Worm (Caenorhabditis elegans) whole organism, L1 larva: Measurements from ENCODE around the gene ubc-19.
A peak's percentile ranks its signal among the peaks of the same experiment; 100 is the strongest.

ENCODE experiments used
- C04F5.9 ChIP-seq: sonication (generic microtip); optimal IDR thresholded peaks from 2 replicates; lab custom pipeline; 2016; ENCODE audit warnings: missing genetic modification characterization, missing compliant biosample characterization
- C16A3.4 ChIP-seq: fragments of 150-350 bp; optimal IDR thresholded peaks from 2 replicates; lab custom pipeline; 2014; ENCODE audit warnings: missing biosample characterization, missing genetic modification characterization
- aha-1 ChIP-seq: fragments of 150-350 bp; optimal IDR thresholded peaks from 2 replicates; lab custom pipeline; 2014; ENCODE audit warnings: missing biosample characterization, missing genetic modification characterization
- alr-1 ChIP-seq: fragments of 200-800 bp; sonication (Bioruptor generic); optimal IDR thresholded peaks from 2 replicates; lab custom pipeline; 2018; ENCODE audit warnings: borderline replicate concordance, mild to moderate bottlenecking, missing genetic modification characterization, missing compliant biosample characterization
- aly-2 ChIP-seq: fragments of 150-350 bp; optimal IDR thresholded peaks from 2 replicates; lab custom pipeline; 2014; ENCODE audit warnings: missing biosample characterization, missing genetic modification characterization
- ceh-63 ChIP-seq: fragments of 200-800 bp; sonication (Bioruptor generic); optimal IDR thresholded peaks from 2 replicates; lab custom pipeline; 2018; ENCODE audit warnings: mild to moderate bottlenecking, missing genetic modification characterization, missing compliant biosample characterization
- ceh-8 ChIP-seq: fragments of 200-800 bp; sonication (Bioruptor generic); optimal IDR thresholded peaks from 2 replicates; lab custom pipeline; 2018; ENCODE audit warnings: mild to moderate bottlenecking, missing genetic modification characterization, moderate library complexity, missing compliant biosample characterization
- dpl-1 ChIP-seq, 3 experiments: fragments of 150-350 bp in 2 of 3; sonication (generic microtip) in 1 of 3; optimal IDR thresholded peaks; 2 replicates each; lab custom pipeline; 2014 to 2017; ENCODE audit warnings: missing biosample characterization in 3 of 3, missing genetic modification characterization in 3 of 3, missing genetic modification reagents in 3 of 3
- dsc-1 ChIP-seq: sonication (generic microtip); optimal IDR thresholded peaks from 2 replicates; lab custom pipeline; 2016; ENCODE audit warnings: mild to moderate bottlenecking, missing genetic modification characterization, missing compliant biosample characterization
- efl-3 ChIP-seq: fragments of 200-800 bp; sonication (Bioruptor generic); optimal IDR thresholded peaks from 2 replicates; lab custom pipeline; 2018; ENCODE audit warnings: mild to moderate bottlenecking, missing genetic modification characterization, missing compliant biosample characterization
- egl-13 ChIP-seq: sonication (generic microtip); optimal IDR thresholded peaks from 2 replicates; lab custom pipeline; 2016; ENCODE audit warnings: missing genotype, missing genetic modification reagents, missing genetic modification characterization, missing compliant biosample characterization
- fkh-4 ChIP-seq: sonication (generic microtip); optimal IDR thresholded peaks from 2 replicates; lab custom pipeline; 2016; ENCODE audit warnings: missing compliant biosample characterization, missing genetic modification characterization, borderline replicate concordance
- hlh-17 ChIP-seq: fragments of 200-800 bp; sonication (Bioruptor generic); optimal IDR thresholded peaks from 2 replicates; lab custom pipeline; 2018; ENCODE audit warnings: missing genetic modification characterization, mild to moderate bottlenecking, missing compliant biosample characterization, moderate library complexity, borderline replicate concordance
- hlh-4 ChIP-seq: sonication (generic microtip); optimal IDR thresholded peaks from 2 replicates; lab custom pipeline; 2016; ENCODE audit warnings: mild to moderate bottlenecking, missing genetic modification characterization, missing compliant biosample characterization
- hpl-2 ChIP-seq: fragments of 150-350 bp; optimal IDR thresholded peaks from 2 replicates; lab custom pipeline; 2014; ENCODE audit warnings: missing biosample characterization, missing genetic modification reagents, missing genetic modification characterization
- irx-1 ChIP-seq: sonication (generic microtip); optimal IDR thresholded peaks from 2 replicates; lab custom pipeline; 2016; ENCODE audit warnings: missing genetic modification characterization, missing compliant biosample characterization
- isw-1 ChIP-seq: fragments of 200-800 bp; sonication (Bioruptor generic); IDR thresholded peaks from 2 replicates; pipeline ENCODE4 v1.3.6; 2022; ENCODE audit warnings: missing genetic modification characterization, missing compliant biosample characterization
- lin-14 ChIP-seq: fragments of 200-800 bp; sonication (Bioruptor generic); optimal IDR thresholded peaks from 2 replicates; lab custom pipeline; 2018; ENCODE audit warnings: mild to moderate bottlenecking, missing genetic modification characterization, moderate library complexity, missing compliant biosample characterization
- lin-15B ChIP-seq: fragments of 150-350 bp; sonication (generic microtip); optimal IDR thresholded peaks from 3 replicates; lab custom pipeline; 2014; ENCODE audit warnings: missing biosample characterization, missing genetic modification characterization
- lin-35 ChIP-seq, 2 experiments: fragments of 150-350 bp; optimal IDR thresholded peaks; 2 replicates each; lab custom pipeline; 2014; ENCODE audit warnings: missing biosample characterization in 2 of 2, missing genetic modification characterization in 2 of 2, missing genetic modification reagents in 2 of 2
- lsy-2 ChIP-seq, 2 experiments: fragments of 150-350 bp; optimal IDR thresholded peaks; 2 replicates each; lab custom pipeline; 2014; ENCODE audit warnings: missing biosample characterization in 2 of 2, missing genetic modification characterization in 2 of 2
- mab-9 ChIP-seq: fragments of 200-800 bp; sonication (Bioruptor generic); IDR thresholded peaks from 2 replicates; pipeline ENCODE4 v1.3.6; 2022; ENCODE audit warnings: missing genetic modification reagents, missing genetic modification characterization, missing compliant biosample characterization
- mdl-1 ChIP-seq, 2 experiments: fragments of 150-350 bp; optimal IDR thresholded peaks; 2 replicates each; lab custom pipeline; 2014 to 2017; ENCODE audit warnings: missing biosample characterization in 2 of 2, missing genetic modification characterization in 2 of 2, inconsistent platforms in 1 of 2
- mep-1 ChIP-seq: fragments of 150-350 bp; optimal IDR thresholded peaks from 2 replicates; lab custom pipeline; 2014; ENCODE audit warnings: missing biosample characterization, missing genetic modification characterization
- nhr-12 ChIP-seq: sonication (generic microtip); optimal IDR thresholded peaks from 2 replicates; lab custom pipeline; 2017; ENCODE audit warnings: missing biosample characterization, missing genetic modification characterization
- nhr-20 ChIP-seq: sonication (generic microtip); optimal IDR thresholded peaks from 2 replicates; lab custom pipeline; 2016; ENCODE audit warnings: mild to moderate bottlenecking, missing genetic modification characterization, missing compliant biosample characterization
- nhr-28 ChIP-seq: fragments of 150-350 bp; optimal IDR thresholded peaks from 2 replicates; lab custom pipeline; 2014; ENCODE audit warnings: missing biosample characterization, missing genetic modification characterization
- nhr-71 ChIP-seq: sonication (generic microtip); optimal IDR thresholded peaks from 2 replicates; lab custom pipeline; 2016; ENCODE audit warnings: mild to moderate bottlenecking, missing genetic modification characterization, moderate library complexity, missing compliant biosample characterization
- nhr-85 ChIP-seq: sonication (generic microtip); peaks from one replicate; lab custom pipeline; 2016; ENCODE audit warnings: missing genetic modification characterization, inconsistent platforms, missing compliant biosample characterization
- pqm-1 ChIP-seq: sonication (generic microtip); optimal IDR thresholded peaks from 3 replicates; lab custom pipeline; 2017; ENCODE audit warnings: missing biosample characterization, missing genetic modification characterization
- rnt-1 ChIP-seq: sonication (generic microtip); optimal IDR thresholded peaks from 2 replicates; lab custom pipeline; 2016; ENCODE audit warnings: mild to moderate bottlenecking, missing genetic modification characterization, moderate library complexity, missing compliant biosample characterization
- skn-1 ChIP-seq: fragments of 150-350 bp; optimal IDR thresholded peaks from 2 replicates; lab custom pipeline; 2014; ENCODE audit warnings: missing biosample characterization, missing genetic modification characterization
- sup-37 ChIP-seq: fragments of 200-800 bp; sonication (Bioruptor generic); optimal IDR thresholded peaks from 2 replicates; lab custom pipeline; 2018; ENCODE audit warnings: mild to moderate bottlenecking, missing genetic modification characterization, missing compliant biosample characterization
- tlp-1 ChIP-seq: fragments of 150-350 bp; optimal IDR thresholded peaks from 2 replicates; lab custom pipeline; 2014; ENCODE audit warnings: missing biosample characterization, missing genetic modification characterization
- unc-130 ChIP-seq: fragments of 150-350 bp; optimal IDR thresholded peaks from 2 replicates; lab custom pipeline; 2017; ENCODE audit warnings: missing biosample characterization, missing genetic modification characterization, inconsistent platforms
- vab-15 ChIP-seq: sonication (generic microtip); optimal IDR thresholded peaks from 2 replicates; lab custom pipeline; 2017; ENCODE audit warnings: missing genotype, mild to moderate bottlenecking, missing genetic modification characterization, missing compliant biosample characterization
- xbp-1 ChIP-seq: sonication (generic microtip); optimal IDR thresholded peaks from 2 replicates; lab custom pipeline; 2016; ENCODE audit warnings: missing genetic modification characterization, missing compliant biosample characterization
- zag-1 ChIP-seq: fragments of 150-350 bp; optimal IDR thresholded peaks from 2 replicates; lab custom pipeline; 2014; ENCODE audit warnings: missing biosample characterization, missing genetic modification characterization
- zip-4 ChIP-seq: fragments of 200-800 bp; sonication (Bioruptor generic); optimal IDR thresholded peaks from 2 replicates; lab custom pipeline; 2018; ENCODE audit warnings: mild to moderate bottlenecking, missing genetic modification characterization, moderate library complexity, missing compliant biosample characterization
- ztf-11 ChIP-seq, 2 experiments: sonication (generic microtip); optimal IDR thresholded peaks; 2 replicates each; lab custom pipeline; 2016 to 2017; ENCODE audit warnings: missing genetic modification characterization in 2 of 2, missing biosample characterization in 1 of 2, missing compliant biosample characterization in 1 of 2
- ztf-4 ChIP-seq: fragments of 150-350 bp; optimal IDR thresholded peaks from 2 replicates; lab custom pipeline; 2014; ENCODE audit warnings: missing biosample characterization, missing genetic modification characterization

The ubc-19 gene

DNA sequence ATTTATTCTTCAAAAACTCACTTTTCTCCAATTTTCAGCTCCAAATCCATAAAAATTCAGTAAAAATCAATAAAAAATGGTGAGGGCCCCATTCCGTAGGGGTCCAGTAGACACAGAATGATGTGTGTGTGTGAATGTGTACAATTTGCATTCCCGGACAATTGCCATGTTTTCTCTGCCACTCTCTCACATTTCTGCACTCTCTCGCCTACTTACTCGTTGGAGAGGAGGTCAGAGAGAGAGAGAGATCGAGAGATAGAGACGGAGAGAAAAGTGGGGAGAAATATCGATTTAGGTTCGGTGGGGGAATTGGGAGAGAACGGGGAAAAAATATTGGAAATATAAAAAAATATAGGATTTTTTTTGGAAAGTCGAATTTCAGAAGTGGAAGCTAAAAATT lies 34.0 kb upstream of the ubc-19 start (continued):
- TF ChIP-seq hlh-17 (GFP tag; lab: Kevin White, UChicago), result no peak
- no peak for TF ChIP-seq hlh-4 (tag; lab: Kevin White, UChicago)
- TF ChIP-seq zip-4 (GFP tag; lab: Kevin White, UChicago), result no peak
- TF ChIP-seq hpl-2 (GFP tag; lab: Kevin White, UChicago), result no peak
- TF ChIP-seq efl-3 (GFP tag; lab: Kevin White, UChicago), result no peak
- TF ChIP-seq ceh-8 (GFP tag; lab: Kevin White, UChicago), result no peak
- TF ChIP-seq egl-13 (tag; lab: Kevin White, UChicago), result no peak
- no peak for TF ChIP-seq nhr-12
- TF ChIP-seq mdl-1 (tag; optimal IDR thresholded peaks at IDR 0.05; lab: Kevin White, UChicago), result peak in 1 of 2 experiments; percentile 66
- TF ChIP-seq irx-1 (tag; lab: Kevin White, UChicago), result peak; percentile 76
- no peak for TF ChIP-seq rnt-1 (tag; lab: Kevin White, UChicago)
- TF ChIP-seq skn-1 (tag; lab: Kevin White, UChicago), result peak; percentile 64
- TF ChIP-seq C16A3.4 (tag; lab: Kevin White, UChicago), result peak; percentile 47
- TF ChIP-seq dpl-1 (GFP tag; optimal IDR thresholded peaks at IDR 0.05; lab: Kevin White, UChicago), result peak; percentile 66 to 78 (median 73)
- peak; percentile 90 to 92 for TF ChIP-seq lsy-2 (tag; optimal IDR thresholded peaks at IDR 0.05; lab: Kevin White, UChicago)
- TF ChIP-seq tlp-1, result no peak
- TF ChIP-seq unc-130 (tag; lab: Kevin White, UChicago), result no peak
- peak; percentile 96 for TF ChIP-seq mep-1 (tag; lab: Kevin White, UChicago)
- TF ChIP-seq ztf-4 (tag; lab: Kevin White, UChicago), result no peak
- no peak for TF ChIP-seq vab-15 (tag; lab: Kevin White, UChicago)
- peak; percentile 70 to 89 for TF ChIP-seq lin-35 (GFP tag; optimal IDR thresholded peaks at IDR 0.05; lab: Kevin White, UChicago)
- TF ChIP-seq xbp-1, result peak; percentile 87
- TF ChIP-seq nhr-85 (tag; lab: Kevin White, UChicago), result peak; percentile 94
- TF ChIP-seq lin-14, result no peak
- TF ChIP-seq aha-1 (tag; lab: Kevin White, UChicago), result no peak
- peak; percentile 78 for TF ChIP-seq nhr-20
- TF ChIP-seq alr-1 (tag; lab: Kevin White, UChicago), result no peak
- no peak for TF ChIP-seq sup-37 (GFP tag; lab: Kevin White, UChicago)
- peak; percentile 81 for TF ChIP-seq dsc-1 (tag; lab: Kevin White, UChicago)
- TF ChIP-seq zag-1, result peak; percentile 5
- TF ChIP-seq ztf-11 (tag; optimal IDR thresholded peaks at IDR 0.05; lab: Kevin White, UChicago), result peak in 1 of 2 experiments; percentile 72
- no peak for TF ChIP-seq aly-2 (tag; lab: Kevin White, UChicago)
- TF ChIP-seq nhr-28 (tag; lab: Kevin White, UChicago), result no peak
- TF ChIP-seq nhr-71 (tag; lab: Kevin White, UChicago), result peak; percentile 95
- TF ChIP-seq pqm-1 (tag; lab: Kevin White, UChicago), result no peak
- peak; percentile 39 for TF ChIP-seq ceh-63 (GFP tag; lab: Kevin White, UChicago)
- TF ChIP-seq C04F5.9 (tag; lab: Kevin White, UChicago), result no peak
- TF ChIP-seq lin-15B (tag; lab: Kevin White, UChicago), result peak; percentile 25
- peak; percentile 64 for TF ChIP-seq isw-1 (GFP tag; lab: Robert Waterston, UW)
- TF ChIP-seq mab-9 (GFP tag; lab: Robert Waterston, UW), result no peak
- no peak for TF ChIP-seq fkh-4
- TF ChIP-seq, all 84 proteins: peak for 43
